Fruit fly (Drosophila melanogaster) whole organism, embryonic: ENCODE measurements around the gene CG10195.

Experiments
- Blimp-1 ChIP-seq: fragments of 200-800 bp; sonication (Bioruptor generic); optimal IDR thresholded peaks from 3 replicates; lab custom pipeline; 2018; ENCODE audit warnings: missing biosample characterization, missing genetic modification characterization, mild to moderate bottlenecking, moderate library complexity, missing genetic modification reagents
- CG10209 ChIP-seq: fragments of 200-800 bp; sonication (Bioruptor generic); optimal IDR thresholded peaks from 3 replicates; lab custom pipeline; 2017; ENCODE audit warnings: missing biosample characterization, mild to moderate bottlenecking, missing genetic modification characterization, missing genetic modification reagents
- CG13123 ChIP-seq: fragments of 200-800 bp; sonication (Bioruptor generic); optimal IDR thresholded peaks from 2 replicates; lab custom pipeline; 2016; ENCODE audit warnings: missing biosample characterization, missing genetic modification characterization
- CG15073 ChIP-seq: fragments of 200-800 bp; sonication (Bioruptor generic); optimal IDR thresholded peaks from 2 replicates; lab custom pipeline; 2016; ENCODE audit warnings: missing biosample characterization, missing genetic modification characterization
- CG17186 ChIP-seq: fragments of 200-800 bp; sonication (Bioruptor generic); optimal IDR thresholded peaks from 3 replicates; lab custom pipeline; 2017; ENCODE audit warnings: missing biosample characterization, missing genetic modification reagents, missing genetic modification characterization
- CG4617 ChIP-seq: fragments of 200-800 bp; sonication (Bioruptor generic); optimal IDR thresholded peaks from 3 replicates; lab custom pipeline; 2016; ENCODE audit warnings: missing biosample characterization, missing genetic modification characterization, borderline replicate concordance
- CG8359 ChIP-seq: fragments of 200-800 bp; sonication (Bioruptor generic); optimal IDR thresholded peaks from 2 replicates; lab custom pipeline; 2017; ENCODE audit warnings: missing biosample characterization, mild to moderate bottlenecking, missing genetic modification characterization, borderline replicate concordance
- CG8924 ChIP-seq: fragments of 200-800 bp; optimal IDR thresholded peaks from 3 replicates; lab custom pipeline; 2019; ENCODE audit warnings: missing biosample characterization, mild to moderate bottlenecking, missing genetic modification characterization, moderate library complexity
- Ets65A ChIP-seq: fragments of 200-800 bp; sonication (Bioruptor generic); peaks from one replicate; lab custom pipeline; 2016; ENCODE audit warnings: missing biosample characterization, missing genetic modification characterization
- Nf-YB ChIP-seq: fragments of 200-800 bp; sonication (Bioruptor generic); optimal IDR thresholded peaks from 3 replicates; lab custom pipeline; 2019; ENCODE audit warnings: missing biosample characterization, mild to moderate bottlenecking, missing genetic modification characterization, moderate library complexity
- ind ChIP-seq: fragments of 200-800 bp; sonication (Bioruptor generic); optimal IDR thresholded peaks from 3 replicates; lab custom pipeline; 2016; ENCODE audit warnings: missing biosample characterization, missing genetic modification characterization
- sna ChIP-seq: fragments of 200-800 bp; sonication (Bioruptor generic); IDR thresholded peaks from 2 replicates; pipeline ENCODE4 v1.3.6; 2022; ENCODE audit warnings: missing biosample characterization, missing genetic modification characterization; ENCODE audit not compliant: partially characterized antibody
- wdn ChIP-seq: fragments of 200-800 bp; sonication (Bioruptor generic); IDR thresholded peaks from 2 replicates; pipeline ENCODE4 v1.3.6; 2022; ENCODE audit warnings: missing biosample characterization, missing genetic modification characterization

DNA sequence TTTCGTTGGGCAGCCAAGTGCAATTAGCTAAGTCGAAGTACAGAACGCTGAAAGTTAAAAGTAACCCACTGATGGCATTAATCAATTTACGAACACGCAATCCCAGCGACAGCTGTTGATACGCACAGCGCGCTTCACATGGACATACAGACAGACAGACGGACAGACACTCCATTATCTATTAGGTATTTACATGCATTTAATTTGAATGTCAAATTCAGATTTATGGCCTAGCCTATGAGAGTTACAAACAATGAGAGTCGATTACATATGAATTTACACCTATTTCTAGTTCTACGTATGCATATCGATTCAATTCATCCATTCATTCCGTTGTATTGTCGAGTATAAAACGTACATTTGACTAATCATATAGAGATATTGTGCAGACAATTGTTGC lies 41.9 kb downstream of the CG10195 start, which contains the start of gene CG10237:
- no peak for TF ChIP-seq sna
- TF ChIP-seq Ets65A: no peak
- TF ChIP-seq CG15073 (GFP tag; lab: Kevin White, UChicago): no peak
- TF ChIP-seq Blimp-1 (GFP tag; lab: Kevin White, UChicago): no peak
- no peak for TF ChIP-seq CG8359
- no peak for TF ChIP-seq CG8924
- TF ChIP-seq Nf-YB: no peak
- no peak for TF ChIP-seq CG10209 (GFP tag; lab: Kevin White, UChicago)
- no peak for TF ChIP-seq CG17186 (GFP tag; lab: Kevin White, UChicago)
- no peak for TF ChIP-seq wdn
- no peak for TF ChIP-seq CG4617 (GFP tag; lab: Kevin White, UChicago)
- no peak for TF ChIP-seq ind (GFP tag; lab: Kevin White, UChicago)
- TF ChIP-seq CG13123: no peak
